Fruit fly (Drosophila melanogaster): ENCODE data around the gene CG1847.

- no peak for TF ChIP-seq pdm3 (GFP tag; optimal IDR thresholded peaks at IDR 0.05)
- TF ChIP-seq CG16779 (tag; optimal IDR thresholded peaks at IDR 0.05) = no peak
- TF ChIP-seq achi (GFP tag; optimal IDR thresholded peaks at IDR 0.05) = no peak
- TF ChIP-seq CG32006 (GFP tag; optimal IDR thresholded peaks at IDR 0.05) = no peak
These were observed 18.0 kb downstream of the CG1847 start, which contains the start of the genes CG10353 and SelG for dm6 chrX:11886976-11887375.
